Fruit fly (Drosophila melanogaster): ENCODE measurements around the gene al.
A peak's percentile ranks its signal among the peaks of the same experiment; 100 is the strongest.

Gene al

dm6 chr2L:427338-428234 lies 49.7 kb downstream of the al start:
- TF ChIP-seq CG17801 (GFP tag; optimal IDR thresholded peaks at IDR 0.05; ENCODE audit: partially characterized antibody), result no peak

- TF ChIP-seq CG17801 (GFP tag; optimal IDR thresholded peaks at IDR 0.05; ENCODE audit: partially characterized antibody), result no peak
Observed at dm6 chr2L:428380-428989, 50.6 kb downstream of the al start.

- TF ChIP-seq CG17801 (GFP tag; optimal IDR thresholded peaks at IDR 0.05; ENCODE audit: partially characterized antibody), result no peak
Observed at dm6 chr2L:429680-430484, 52.0 kb downstream of the al start.

dm6 chr2L:430820-431628 lies 53.1 kb downstream of the al start, which contains the start of gene ex:
ex (plus strand) TSS chr2L:431227.
- peak; percentile 81 for TF ChIP-seq CG17801 (GFP tag; optimal IDR thresholded peaks at IDR 0.05; ENCODE audit: partially characterized antibody)

dm6 chr2L:431629-431984 lies 53.7 kb downstream of the al start:
- TF ChIP-seq CG17801 (GFP tag; optimal IDR thresholded peaks at IDR 0.05; ENCODE audit: partially characterized antibody), result no peak

dm6 chr2L:432119-432518 lies 54.2 kb downstream of the al start:
- TF ChIP-seq CG17801 (GFP tag; optimal IDR thresholded peaks at IDR 0.05; ENCODE audit: partially characterized antibody), result peak; percentile 4

dm6 chr2L:434439-434838 lies 56.5 kb downstream of the al start:
- no peak for TF ChIP-seq CG17801 (GFP tag; optimal IDR thresholded peaks at IDR 0.05; ENCODE audit: partially characterized antibody)

dm6 chr2L:435311-435806 lies 57.4 kb downstream of the al start:
- TF ChIP-seq CG17801 (GFP tag; optimal IDR thresholded peaks at IDR 0.05; ENCODE audit: partially characterized antibody), result peak; percentile 81

All from ovary, adult (tissue).